Fruit fly (Drosophila melanogaster) whole organism: ENCODE results near the gene ec.

Experiments
- CG8478 ChIP-seq: fragments of >200 bp; optimal IDR thresholded peaks from 2 replicates; lab custom pipeline; 2018; ENCODE audit warnings: inconsistent platforms
- Dll ChIP-seq: fragments of >200 bp; optimal IDR thresholded peaks from 2 replicates; lab custom pipeline; 2017
- EcR ChIP-seq, 2 experiments: fragments of >200 bp; optimal IDR thresholded peaks; 2 replicates each; lab custom pipeline; 2017; ENCODE audit warnings: missing biosample characterization in 2 of 2, missing genetic modification characterization in 2 of 2, missing genetic modification reagents in 2 of 2
- pan ChIP-seq: fragments of >200 bp; optimal IDR thresholded peaks from 2 replicates; lab custom pipeline; 2017
- psq ChIP-seq: fragments of >200 bp; optimal IDR thresholded peaks from 2 replicates; lab custom pipeline; 2017
- usp ChIP-seq: fragments of >200 bp; optimal IDR thresholded peaks from 2 replicates; lab custom pipeline; 2017; ENCODE audit warnings: missing biosample characterization, missing genetic modification characterization, mixed read lengths

DNA sequence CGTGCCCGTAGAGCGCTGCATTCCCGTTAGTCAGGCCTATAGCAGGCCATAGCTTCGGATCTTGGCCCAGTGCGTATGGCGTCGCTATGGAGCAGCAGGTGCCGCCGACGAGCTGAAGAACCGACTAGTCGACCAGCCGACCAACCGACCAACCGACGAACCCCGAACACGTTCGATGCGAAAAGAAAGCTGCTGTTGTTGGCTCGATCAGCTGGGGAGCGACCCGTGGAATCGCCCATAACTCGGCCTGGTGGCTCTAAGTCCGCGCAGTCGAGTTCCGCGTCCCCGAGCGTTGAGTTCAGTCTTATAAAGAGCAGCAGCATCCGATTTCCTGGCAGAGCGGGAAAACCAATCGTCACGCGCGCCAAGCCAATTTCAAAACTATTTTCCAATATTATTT is 72.4 kb downstream of the ec start, which contains the start of gene CG15239:
- TF ChIP-seq psq (lab: Kevin White, UChicago) (no peak), Dll (lab: Kevin White, UChicago) (no peak), EcR (GFP tag; optimal IDR thresholded peaks at IDR 0.05; lab: Kevin White, UChicago) (no peak), usp (GFP tag; lab: Kevin White, UChicago) (no peak), CG8478 (no peak), pan (lab: Kevin White, UChicago) (no peak)
